Fruit fly (Drosophila melanogaster) whole organism, embryonic: Measurements from ENCODE around the gene EMC5.

Experiments used
- B-H2 ChIP-seq: fragments of 200-800 bp; sonication (Bioruptor generic); optimal IDR thresholded peaks from 2 replicates; lab custom pipeline; 2018; ENCODE audit warnings: missing biosample characterization, mild to moderate bottlenecking, missing genetic modification characterization
- Bgb ChIP-seq: fragments of 200-800 bp; sonication (Bioruptor generic); IDR thresholded peaks from 2 replicates; pipeline ENCODE4 v1.3.6; 2022; ENCODE audit warnings: missing biosample characterization, missing genetic modification characterization; ENCODE audit not compliant: partially characterized antibody
- CG10274 ChIP-seq: fragments of 200-800 bp; sonication (Bioruptor generic); optimal IDR thresholded peaks from 3 replicates; lab custom pipeline; 2017; ENCODE audit warnings: missing biosample characterization, mild to moderate bottlenecking, missing genetic modification characterization
- CG10462 ChIP-seq: fragments of 200-800 bp; sonication (Bioruptor generic); optimal IDR thresholded peaks from 2 replicates; lab custom pipeline; 2016; ENCODE audit warnings: missing biosample characterization, missing genetic modification characterization
- CG10565 ChIP-seq: fragments of 200-800 bp; sonication (Bioruptor generic); optimal IDR thresholded peaks from 3 replicates; lab custom pipeline; 2016; ENCODE audit warnings: missing biosample characterization, mild to moderate bottlenecking, missing genetic modification characterization
- CG10979 ChIP-seq: fragments of 200-800 bp; sonication (Bioruptor generic); optimal IDR thresholded peaks from 2 replicates; lab custom pipeline; 2018; ENCODE audit warnings: missing biosample characterization, mild to moderate bottlenecking, missing genetic modification characterization, moderate library complexity
- CG11695 ChIP-seq: fragments of 200-800 bp; sonication (Bioruptor generic); IDR thresholded peaks from 3 replicates; pipeline ENCODE4 v1.3.6; 2022; ENCODE audit warnings: missing biosample characterization, missing genetic modification characterization
- CG13287 ChIP-seq: fragments of 200-800 bp; sonication (Bioruptor generic); IDR thresholded peaks from 2 replicates; pipeline ENCODE4 v1.3.6; 2022; ENCODE audit warnings: missing biosample characterization, missing genetic modification characterization; ENCODE audit not compliant: partially characterized antibody
- CG15514 ChIP-seq: fragments of 200-800 bp; sonication (Bioruptor generic); optimal IDR thresholded peaks from 3 replicates; lab custom pipeline; 2017; ENCODE audit warnings: missing biosample characterization, missing genetic modification characterization, mild to moderate bottlenecking, moderate library complexity, missing genetic modification reagents
- CG17328 ChIP-seq: fragments of 200-800 bp; sonication (Bioruptor generic); IDR thresholded peaks from 2 replicates; pipeline ENCODE4 v1.3.6; 2022; ENCODE audit warnings: missing biosample characterization, missing genetic modification characterization
- CG17359 ChIP-seq: fragments of 200-800 bp; sonication (Bioruptor generic); optimal IDR thresholded peaks from 3 replicates; lab custom pipeline; 2018; ENCODE audit warnings: missing biosample characterization, mild to moderate bottlenecking, missing genetic modification characterization, moderate library complexity
- CG18476 ChIP-seq: fragments of 200-800 bp; sonication (Bioruptor generic); optimal IDR thresholded peaks from 2 replicates; lab custom pipeline; 2016; ENCODE audit warnings: missing biosample characterization, mild to moderate bottlenecking, missing genetic modification characterization
- CG18599 ChIP-seq: fragments of 200-800 bp; sonication (Bioruptor generic); optimal IDR thresholded peaks from 3 replicates; lab custom pipeline; 2017; ENCODE audit warnings: missing biosample characterization, missing genetic modification characterization, mild to moderate bottlenecking, moderate library complexity, missing genetic modification reagents
- CG2120 ChIP-seq: fragments of 200-800 bp; sonication (Bioruptor generic); optimal IDR thresholded peaks from 3 replicates; lab custom pipeline; 2016; ENCODE audit warnings: missing biosample characterization, missing genetic modification characterization
- CG34376 ChIP-seq: fragments of 200-800 bp; sonication (Bioruptor generic); optimal IDR thresholded peaks from 2 replicates; lab custom pipeline; 2018; ENCODE audit warnings: missing biosample characterization, mild to moderate bottlenecking, missing genetic modification characterization
- CG3726 ChIP-seq: fragments of 200-800 bp; sonication (Bioruptor generic); IDR thresholded peaks from 3 replicates; pipeline ENCODE4, ENCODE4 v1.3.6; 2022; ENCODE audit warnings: missing biosample characterization, missing genetic modification characterization
- CG4424 ChIP-seq: fragments of 200-800 bp; sonication (Bioruptor generic); optimal IDR thresholded peaks from 3 replicates; lab custom pipeline; 2016; ENCODE audit warnings: missing biosample characterization, missing genetic modification characterization
- CG6272 ChIP-seq: fragments of 200-800 bp; sonication (Bioruptor generic); IDR thresholded peaks from 2 replicates; pipeline ENCODE4 v1.3.6; 2022; ENCODE audit warnings: missing biosample characterization, missing genetic modification characterization
- CG7786 ChIP-seq: fragments of 200-800 bp; sonication (Bioruptor generic); optimal IDR thresholded peaks from 2 replicates; lab custom pipeline; 2016; ENCODE audit warnings: missing biosample characterization, missing genetic modification characterization
- CG7928 ChIP-seq: fragments of 200-800 bp; sonication (Bioruptor generic); optimal IDR thresholded peaks from 2 replicates; lab custom pipeline; 2017; ENCODE audit warnings: missing biosample characterization, mild to moderate bottlenecking, missing genetic modification characterization
- CG8478 ChIP-seq: fragments of >200 bp; optimal IDR thresholded peaks from 2 replicates; lab custom pipeline; 2018
- CG9215 ChIP-seq: fragments of 200-800 bp; sonication (Bioruptor generic); IDR thresholded peaks from 2 replicates; pipeline ENCODE4 v1.3.6; 2022; ENCODE audit warnings: missing biosample characterization, missing genetic modification characterization
- CG9437 ChIP-seq: fragments of 200-800 bp; sonication (Bioruptor generic); optimal IDR thresholded peaks from 2 replicates; lab custom pipeline; 2018; ENCODE audit warnings: missing biosample characterization, mild to moderate bottlenecking, missing genetic modification characterization
- CG9817 ChIP-seq: fragments of 200-800 bp; sonication (Bioruptor generic); optimal IDR thresholded peaks from 2 replicates; lab custom pipeline; 2018; ENCODE audit warnings: missing biosample characterization, mild to moderate bottlenecking, missing genetic modification characterization, moderate library complexity
- CG9876 ChIP-seq: fragments of 200-800 bp; sonication (Bioruptor generic); optimal IDR thresholded peaks from 2 replicates; lab custom pipeline; 2016; ENCODE audit warnings: missing biosample characterization, missing genetic modification characterization
- D ChIP-seq, 2 experiments: fragments of 200-800 bp in 1 of 2; fragments of >200 bp in 1 of 2; sonication (Bioruptor generic) in 1 of 2; optimal IDR thresholded peaks; 2 replicates in 1 of 2; 3 replicates in 1 of 2; lab custom pipeline; 2017; ENCODE audit warnings: mild to moderate bottlenecking in 1 of 2, missing biosample characterization in 1 of 2, missing genetic modification characterization in 1 of 2, missing genetic modification reagents in 1 of 2
- Dek ChIP-seq: fragments of 200-800 bp; sonication (Bioruptor generic); optimal IDR thresholded peaks from 3 replicates; lab custom pipeline; 2019; ENCODE audit warnings: missing biosample characterization, mild to moderate bottlenecking, missing genetic modification characterization, moderate library complexity
- Doc3 ChIP-seq: fragments of 200-800 bp; sonication (Bioruptor generic); IDR thresholded peaks from 3 replicates; pipeline ENCODE4 v1.3.6; 2022; ENCODE audit warnings: missing biosample characterization, missing genetic modification characterization; ENCODE audit not compliant: partially characterized antibody
- Fer3 ChIP-seq: fragments of 200-800 bp; sonication (Bioruptor generic); optimal IDR thresholded peaks from 2 replicates; lab custom pipeline; 2018; ENCODE audit warnings: missing biosample characterization, mild to moderate bottlenecking, missing genetic modification characterization, moderate library complexity
- MTF-1 ChIP-seq: fragments of 200-800 bp; sonication (Bioruptor generic); optimal IDR thresholded peaks from 2 replicates; lab custom pipeline; 2018; ENCODE audit warnings: missing biosample characterization, mild to moderate bottlenecking, missing genetic modification characterization, borderline replicate concordance
- Nf-YB ChIP-seq: fragments of 200-800 bp; sonication (Bioruptor generic); optimal IDR thresholded peaks from 3 replicates; lab custom pipeline; 2019; ENCODE audit warnings: missing biosample characterization, mild to moderate bottlenecking, missing genetic modification characterization, moderate library complexity
- aop ChIP-seq: fragments of 200-800 bp; sonication (Bioruptor generic); IDR thresholded peaks from 2 replicates; pipeline ENCODE4 v1.3.6; 2022; ENCODE audit warnings: missing biosample characterization, missing genetic modification characterization
- chif ChIP-seq, 2 experiments: fragments of 200-800 bp; sonication (Bioruptor generic); optimal IDR thresholded peaks; 3 replicates each; lab custom pipeline; 2016; ENCODE audit warnings: missing biosample characterization in 2 of 2, missing genetic modification characterization in 2 of 2
- crp ChIP-seq, 2 experiments: fragments of 200-800 bp; sonication (Bioruptor generic); optimal IDR thresholded peaks; 2 replicates in 1 of 2; 3 replicates in 1 of 2; lab custom pipeline; 2017; ENCODE audit warnings: missing biosample characterization in 2 of 2, missing genetic modification characterization in 2 of 2, mild to moderate bottlenecking in 1 of 2, moderate library complexity in 1 of 2
- eve ChIP-seq, 2 experiments: fragments of >200 bp; optimal IDR thresholded peaks; 2 replicates each; lab custom pipeline; 2017; ENCODE audit warnings: missing biosample characterization in 2 of 2, missing genetic modification characterization in 2 of 2
- ewg ChIP-seq: fragments of 200-800 bp; sonication (Bioruptor generic); optimal IDR thresholded peaks from 3 replicates; lab custom pipeline; 2017; ENCODE audit warnings: mild to moderate bottlenecking, missing biosample characterization, missing genetic modification reagents, missing genetic modification characterization
- grn ChIP-seq: fragments of 200-800 bp; sonication (Bioruptor generic); optimal IDR thresholded peaks from 3 replicates; lab custom pipeline; 2017; ENCODE audit warnings: missing biosample characterization, missing genetic modification characterization
- mam ChIP-seq: fragments of 200-800 bp; sonication (Bioruptor generic); optimal IDR thresholded peaks from 3 replicates; lab custom pipeline; 2016; ENCODE audit warnings: missing biosample characterization, missing genetic modification characterization
- mld ChIP-seq: fragments of 200-800 bp; sonication (Bioruptor generic); IDR thresholded peaks from 3 replicates; pipeline ENCODE4 v1.3.6; 2022; ENCODE audit warnings: missing biosample characterization, missing genetic modification characterization; ENCODE audit not compliant: partially characterized antibody
- oc ChIP-seq: fragments of 200-800 bp; sonication (Bioruptor generic); optimal IDR thresholded peaks from 2 replicates; lab custom pipeline; 2018; ENCODE audit warnings: missing biosample characterization, mild to moderate bottlenecking, missing genetic modification characterization, moderate library complexity
- pan ChIP-seq, 4 experiments: fragments of >200 bp in 3 of 4; fragments of 200-800 bp in 1 of 4; sonication (Bioruptor generic) in 1 of 4; optimal IDR thresholded peaks in 3 of 4; IDR thresholded peaks in 1 of 4; 2 replicates each; pipeline versions ENCODE4 v1.3.6 to Lab custom; 2017 to 2022; ENCODE audit warnings: missing biosample characterization in 2 of 4, missing genetic modification characterization in 2 of 4, mixed read lengths in 1 of 4
- prd ChIP-seq, 3 experiments: fragments of >200 bp in 2 of 3; fragments of 200-800 bp in 1 of 3; sonication (Bioruptor generic) in 1 of 3; optimal IDR thresholded peaks in 2 of 3; IDR thresholded peaks in 1 of 3; 2 replicates in 2 of 3; 3 replicates in 1 of 3; pipeline versions ENCODE4 v1.3.6 to Lab custom; 2017 to 2022; ENCODE audit warnings: missing biosample characterization in 1 of 3, missing genetic modification characterization in 1 of 3
- sd ChIP-seq: fragments of 200-800 bp; sonication (Bioruptor generic); optimal IDR thresholded peaks from 3 replicates; lab custom pipeline; 2018; ENCODE audit warnings: missing biosample characterization, mild to moderate bottlenecking, missing genetic modification characterization, moderate library complexity
- slou ChIP-seq: fragments of 200-800 bp; sonication (Bioruptor generic); optimal IDR thresholded peaks from 3 replicates; lab custom pipeline; 2016; ENCODE audit warnings: missing biosample characterization, missing genetic modification characterization
- tup ChIP-seq: fragments of 200-800 bp; sonication (Bioruptor generic); optimal IDR thresholded peaks from 2 replicates; lab custom pipeline; 2016; ENCODE audit warnings: missing biosample characterization, mild to moderate bottlenecking, missing genetic modification characterization, moderate library complexity
- unc-4 ChIP-seq: fragments of 200-800 bp; sonication (Bioruptor generic); IDR thresholded peaks from 2 replicates; pipeline ENCODE4 v1.3.6; 2022; ENCODE audit warnings: missing biosample characterization, missing genetic modification characterization; ENCODE audit not compliant: partially characterized antibody
- vnd ChIP-seq: fragments of 200-800 bp; sonication (Bioruptor generic); IDR thresholded peaks from 3 replicates; pipeline ENCODE4 v1.3.6; 2022; ENCODE audit warnings: missing biosample characterization, missing genetic modification characterization; ENCODE audit not compliant: partially characterized antibody

Gene EMC5

DNA sequence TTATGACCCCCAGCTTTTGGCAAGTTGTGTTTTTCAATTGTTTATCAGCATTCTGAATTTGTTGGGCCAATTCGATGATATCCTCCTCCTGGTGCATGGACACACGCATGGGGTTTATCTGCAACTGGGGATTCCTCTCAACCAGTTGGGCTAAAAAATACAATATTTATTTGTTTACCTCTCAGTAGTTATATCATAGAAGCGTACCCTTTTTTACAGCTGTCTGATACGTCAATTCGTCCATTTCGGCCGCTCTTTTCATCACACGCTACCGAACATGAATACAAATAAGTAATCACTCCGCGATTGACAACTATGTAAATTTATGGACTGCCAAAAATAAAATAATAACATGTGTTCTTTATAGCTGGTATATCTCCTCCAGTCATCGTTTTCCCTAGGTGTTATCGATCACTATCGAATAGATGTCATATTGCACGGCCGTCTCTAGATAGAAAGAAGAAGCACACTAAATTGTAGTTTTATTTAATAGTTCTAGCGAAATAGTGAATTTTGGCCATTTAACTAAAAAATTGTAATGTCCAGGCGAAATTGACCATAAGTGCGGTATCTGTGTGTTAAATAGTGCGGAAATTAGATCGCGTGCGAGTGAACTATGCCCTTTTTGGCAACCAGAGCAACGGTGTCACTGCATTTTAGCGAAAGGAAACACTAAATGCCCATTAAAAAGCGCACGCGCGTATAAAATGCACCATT, 46.9 kb downstream of the EMC5 start, which contains the start of the genes mib2 and CG31800 (continued):
- peak; percentile 76; the same call in 2 of the 3 replicates for TF ChIP-seq Doc3 (GFP tag; lab: Robert Waterston, UW)
- TF ChIP-seq CG13287 (GFP tag; lab: Robert Waterston, UW) = peak; percentile 78
- no peak for TF ChIP-seq CG10274
- no peak for TF ChIP-seq CG4424 (GFP tag; lab: Kevin White, UChicago)
- TF ChIP-seq mld (GFP tag; lab: Robert Waterston, UW) = peak; percentile 84
- TF ChIP-seq CG18599 (GFP tag; lab: Kevin White, UChicago) = no peak
- TF ChIP-seq CG8478 (lab: Kevin White, UChicago) = no peak
- no peak for TF ChIP-seq sd
- peak; percentile 77 for TF ChIP-seq vnd (GFP tag; lab: Robert Waterston, UW)
- TF ChIP-seq Dek (tag; lab: Kevin White, UChicago) = no peak
- TF ChIP-seq tup = no peak
- TF ChIP-seq CG17328 (GFP tag; lab: Robert Waterston, UW) = no peak
- no peak for TF ChIP-seq CG3726 (GFP tag; lab: Robert Waterston, UW)
- no peak for TF ChIP-seq CG17359
- no peak for TF ChIP-seq CG10979 (tag; lab: Kevin White, UChicago)
- TF ChIP-seq ewg (GFP tag; lab: Kevin White, UChicago) = peak; percentile 73
- no peak for TF ChIP-seq mam (GFP tag; lab: Kevin White, UChicago)
- TF ChIP-seq CG9437 (GFP tag; lab: Kevin White, UChicago) = no peak
- TF ChIP-seq CG9876 (GFP tag; lab: Kevin White, UChicago) = no peak
- TF ChIP-seq Bgb (GFP tag; lab: Robert Waterston, UW) = peak; percentile 89
- no peak for TF ChIP-seq aop
- no peak for TF ChIP-seq CG34376 (GFP tag; lab: Kevin White, UChicago)
- peak; percentile 42 for TF ChIP-seq CG2120
- TF ChIP-seq eve (GFP tag; optimal IDR thresholded peaks at IDR 0.05; lab: Kevin White, UChicago) = no peak
- no peak for TF ChIP-seq CG6272 (GFP tag; lab: Robert Waterston, UW)
- no peak for TF ChIP-seq CG7786
- no peak for TF ChIP-seq grn (GFP tag; lab: Kevin White, UChicago)
- TF ChIP-seq pan (optimal IDR thresholded peaks at IDR 0.05; lab: Kevin White, UChicago) = no peak
- no peak for TF ChIP-seq pan (GFP tag; optimal IDR thresholded peaks at IDR 0.05 in 1 of 2, IDR thresholded peaks at IDR 0.05 in 1 of 2)
- TF ChIP-seq CG9215 = no peak
- TF ChIP-seq slou (GFP tag; lab: Kevin White, UChicago) = no peak
- no peak for TF ChIP-seq CG7928 (GFP tag; lab: Kevin White, UChicago)
- peak in 1 of 2 experiments; percentile 74 for TF ChIP-seq crp (GFP tag; optimal IDR thresholded peaks at IDR 0.05; lab: Kevin White, UChicago)
- no peak for TF ChIP-seq prd (optimal IDR thresholded peaks at IDR 0.05; lab: Kevin White, UChicago)
- TF ChIP-seq prd (GFP tag; IDR thresholded peaks at IDR 0.05; lab: Robert Waterston, UW) = no peak
- no peak for TF ChIP-seq CG18476 (GFP tag; lab: Kevin White, UChicago)
- TF ChIP-seq Nf-YB (GFP tag; lab: Kevin White, UChicago) = no peak
- no peak for TF ChIP-seq CG10462
- TF ChIP-seq chif (GFP tag; optimal IDR thresholded peaks at IDR 0.05; lab: Kevin White, UChicago) = no peak
- no peak for TF ChIP-seq B-H2 (GFP tag; lab: Kevin White, UChicago)
- TF ChIP-seq MTF-1 (GFP tag; lab: Kevin White, UChicago) = no peak
- no peak for TF ChIP-seq CG10565 (GFP tag; lab: Kevin White, UChicago)
- no peak for TF ChIP-seq Fer3
- TF ChIP-seq D (optimal IDR thresholded peaks at IDR 0.05; lab: Kevin White, UChicago) = no peak
- no peak for TF ChIP-seq D (GFP tag; optimal IDR thresholded peaks at IDR 0.05; lab: Kevin White, UChicago)
- TF ChIP-seq CG9817 (tag; lab: Kevin White, UChicago) = no peak
- TF ChIP-seq CG15514 (GFP tag; lab: Kevin White, UChicago) = peak; percentile 26
- TF ChIP-seq unc-4 = peak; percentile 79
- no peak for TF ChIP-seq CG11695 (GFP tag; lab: Robert Waterston, UW)
- no peak for TF ChIP-seq oc (tag; lab: Kevin White, UChicago)
